Fruit fly (Drosophila melanogaster) whole organism, embryonic: ENCODE measurements around the gene 14-3-3epsilon.

ENCODE experiments used
- ATbp ChIP-seq: fragments of 200-800 bp; sonication (Bioruptor generic); optimal IDR thresholded peaks from 2 replicates; lab custom pipeline; 2017; ENCODE audit warnings: missing biosample characterization, mild to moderate bottlenecking, missing genetic modification characterization, missing genetic modification reagents
- B-H2 ChIP-seq: fragments of 200-800 bp; sonication (Bioruptor generic); optimal IDR thresholded peaks from 2 replicates; lab custom pipeline; 2018; ENCODE audit warnings: missing biosample characterization, mild to moderate bottlenecking, missing genetic modification characterization
- Bgb ChIP-seq: fragments of 200-800 bp; sonication (Bioruptor generic); IDR thresholded peaks from 2 replicates; pipeline ENCODE4 v1.3.6; 2022; ENCODE audit warnings: missing biosample characterization, missing genetic modification characterization; ENCODE audit not compliant: partially characterized antibody
- CG10565 ChIP-seq: fragments of 200-800 bp; sonication (Bioruptor generic); optimal IDR thresholded peaks from 3 replicates; lab custom pipeline; 2016; ENCODE audit warnings: missing biosample characterization, mild to moderate bottlenecking, missing genetic modification characterization
- CG11456 ChIP-seq: fragments of 200-800 bp; sonication (Bioruptor generic); IDR thresholded peaks from 3 replicates; pipeline ENCODE4 v1.3.6; 2022; ENCODE audit warnings: missing biosample characterization, missing genetic modification characterization
- CG11696 ChIP-seq: fragments of 200-800 bp; sonication (Bioruptor generic); IDR thresholded peaks from 2 replicates; pipeline ENCODE4 v1.3.6; 2022; ENCODE audit warnings: missing biosample characterization, missing genetic modification characterization
- CG12219 ChIP-seq: fragments of 200-800 bp; sonication (Bioruptor generic); optimal IDR thresholded peaks from 3 replicates; lab custom pipeline; 2018; ENCODE audit warnings: missing biosample characterization, mild to moderate bottlenecking, missing genetic modification characterization
- CG13296 ChIP-seq: fragments of 200-800 bp; sonication (Bioruptor generic); optimal IDR thresholded peaks from 3 replicates; lab custom pipeline; 2018; ENCODE audit warnings: missing biosample characterization, mild to moderate bottlenecking, missing genetic modification characterization
- CG14667 ChIP-seq: fragments of 200-800 bp; sonication (Bioruptor generic); IDR thresholded peaks from 2 replicates; pipeline ENCODE4 v1.3.6; 2022; ENCODE audit warnings: missing biosample characterization, missing genetic modification characterization
- CG1602 ChIP-seq: fragments of 200-800 bp; sonication (Bioruptor generic); optimal IDR thresholded peaks from 3 replicates; lab custom pipeline; 2016; ENCODE audit warnings: missing biosample characterization, missing genetic modification characterization
- CG17186 ChIP-seq: fragments of 200-800 bp; sonication (Bioruptor generic); optimal IDR thresholded peaks from 3 replicates; lab custom pipeline; 2017; ENCODE audit warnings: missing biosample characterization, missing genetic modification reagents, missing genetic modification characterization
- CG2120 ChIP-seq: fragments of 200-800 bp; sonication (Bioruptor generic); optimal IDR thresholded peaks from 3 replicates; lab custom pipeline; 2016; ENCODE audit warnings: missing biosample characterization, missing genetic modification characterization
- CG3163 ChIP-seq: fragments of 200-800 bp; sonication (Bioruptor generic); optimal IDR thresholded peaks from 3 replicates; lab custom pipeline; 2016; ENCODE audit warnings: missing biosample characterization, missing genetic modification characterization
- CG34224 ChIP-seq: fragments of 200-800 bp; sonication (Bioruptor generic); IDR thresholded peaks from 3 replicates; pipeline ENCODE4 v1.3.6; 2022; ENCODE audit warnings: missing biosample characterization, missing genetic modification characterization; ENCODE audit not compliant: partially characterized antibody
- CG34376 ChIP-seq: fragments of 200-800 bp; sonication (Bioruptor generic); optimal IDR thresholded peaks from 2 replicates; lab custom pipeline; 2018; ENCODE audit warnings: missing biosample characterization, mild to moderate bottlenecking, missing genetic modification characterization
- CG42726 ChIP-seq: fragments of 200-800 bp; sonication (Bioruptor generic); IDR thresholded peaks from 2 replicates; pipeline ENCODE4 v1.3.6; 2022; ENCODE audit warnings: missing biosample characterization, missing genetic modification characterization; ENCODE audit not compliant: partially characterized antibody
- CG7271 ChIP-seq: fragments of 200-800 bp; sonication (Bioruptor generic); optimal IDR thresholded peaks from 2 replicates; lab custom pipeline; 2018; ENCODE audit warnings: missing biosample characterization, mild to moderate bottlenecking, missing genetic modification characterization, moderate library complexity
- CG7556 ChIP-seq: fragments of 200-800 bp; sonication (Bioruptor generic); optimal IDR thresholded peaks from 2 replicates; lab custom pipeline; 2017; ENCODE audit warnings: missing biosample characterization, mild to moderate bottlenecking, missing genetic modification characterization
- CG9437 ChIP-seq: fragments of 200-800 bp; sonication (Bioruptor generic); optimal IDR thresholded peaks from 2 replicates; lab custom pipeline; 2018; ENCODE audit warnings: missing biosample characterization, mild to moderate bottlenecking, missing genetic modification characterization
- D19A ChIP-seq: fragments of 200-800 bp; optimal IDR thresholded peaks from 3 replicates; lab custom pipeline; 2019; ENCODE audit warnings: missing biosample characterization, mild to moderate bottlenecking, missing genetic modification characterization, moderate library complexity
- Deaf1 ChIP-seq: fragments of 200-800 bp; optimal IDR thresholded peaks from 3 replicates; lab custom pipeline; 2019; ENCODE audit warnings: missing biosample characterization, mild to moderate bottlenecking, missing genetic modification characterization, moderate library complexity
- Dek ChIP-seq: fragments of 200-800 bp; sonication (Bioruptor generic); optimal IDR thresholded peaks from 3 replicates; lab custom pipeline; 2019; ENCODE audit warnings: missing biosample characterization, mild to moderate bottlenecking, missing genetic modification characterization, moderate library complexity
- Dip3 ChIP-seq: fragments of 200-800 bp; sonication (Bioruptor generic); optimal IDR thresholded peaks from 3 replicates; lab custom pipeline; 2016; ENCODE audit warnings: missing biosample characterization, missing genetic modification characterization
- Dll ChIP-seq: fragments of 200-800 bp; sonication (Bioruptor generic); IDR thresholded peaks from 4 replicates; pipeline ENCODE4 v1.3.6; 2022; ENCODE audit warnings: missing biosample characterization, missing genetic modification characterization; ENCODE audit not compliant: partially characterized antibody
- GATAe ChIP-seq: fragments of 200-800 bp; sonication (Bioruptor generic); conservative IDR thresholded peaks from 2 replicates; pipeline ENCODE4 v1.3.6; 2022; ENCODE audit warnings: missing biosample characterization, missing genetic modification characterization
- HmgD ChIP-seq: fragments of 200-800 bp; sonication (Bioruptor generic); optimal IDR thresholded peaks from 3 replicates; lab custom pipeline; 2016; ENCODE audit warnings: missing biosample characterization, missing genetic modification characterization
- Hr51 ChIP-seq, 2 experiments: fragments of 200-800 bp; sonication (Bioruptor generic); optimal IDR thresholded peaks; 2 replicates in 1 of 2; 3 replicates in 1 of 2; lab custom pipeline; 2016 to 2018; ENCODE audit warnings: missing biosample characterization in 2 of 2, missing genetic modification characterization in 2 of 2, mild to moderate bottlenecking in 1 of 2, moderate library complexity in 1 of 2
- Med ChIP-seq: fragments of 200-800 bp; sonication (Bioruptor generic); peaks from one replicate; lab custom pipeline; 2016; ENCODE audit warnings: missing biosample characterization, missing genetic modification characterization, mild to moderate bottlenecking, inconsistent platforms, moderate library complexity
- NFAT ChIP-seq: fragments of 200-800 bp; sonication (Bioruptor generic); IDR thresholded peaks from 2 replicates; pipeline ENCODE4 v1.3.6; 2022; ENCODE audit warnings: missing biosample characterization, missing genetic modification characterization
- Nf-YA ChIP-seq: fragments of 200-800 bp; sonication (Bioruptor generic); IDR thresholded peaks from 2 replicates; pipeline ENCODE4 v1.3.6; 2022; ENCODE audit warnings: missing biosample characterization, missing genetic modification characterization
- Nf-YB ChIP-seq: fragments of 200-800 bp; sonication (Bioruptor generic); optimal IDR thresholded peaks from 3 replicates; lab custom pipeline; 2019; ENCODE audit warnings: missing biosample characterization, mild to moderate bottlenecking, missing genetic modification characterization, moderate library complexity
- Oaz ChIP-seq: fragments of 200-800 bp; sonication (Bioruptor generic); IDR thresholded peaks from 2 replicates; pipeline ENCODE4 v1.3.6; 2022; ENCODE audit warnings: missing biosample characterization, missing genetic modification characterization
- Opbp ChIP-seq: fragments of 200-800 bp; sonication (Bioruptor generic); IDR thresholded peaks from 3 replicates; pipeline ENCODE4 v1.3.6; 2022; ENCODE audit warnings: missing biosample characterization, missing genetic modification characterization; ENCODE audit not compliant: partially characterized antibody
- Pdp1 ChIP-seq, 2 experiments: fragments of 200-800 bp; sonication (Bioruptor generic); optimal IDR thresholded peaks; 3 replicates each; lab custom pipeline; 2016; ENCODE audit warnings: missing biosample characterization in 2 of 2, missing genetic modification characterization in 2 of 2, mild to moderate bottlenecking in 1 of 2, moderate library complexity in 1 of 2
- bcd ChIP-seq: fragments of 200-800 bp; sonication (Bioruptor generic); optimal IDR thresholded peaks from 2 replicates; lab custom pipeline; 2017; ENCODE audit warnings: missing biosample characterization, mild to moderate bottlenecking, missing genetic modification characterization
- bigmax ChIP-seq: fragments of 200-800 bp; sonication (Bioruptor generic); optimal IDR thresholded peaks from 2 replicates; lab custom pipeline; 2018; ENCODE audit warnings: missing biosample characterization, mild to moderate bottlenecking, missing genetic modification characterization
- gem ChIP-seq: fragments of 200-800 bp; sonication (Bioruptor generic); optimal IDR thresholded peaks from 2 replicates; lab custom pipeline; 2019; ENCODE audit warnings: missing biosample characterization, mild to moderate bottlenecking, missing genetic modification characterization, moderate library complexity
- gfzf ChIP-seq: fragments of 200-800 bp; sonication (Bioruptor generic); optimal IDR thresholded peaks from 2 replicates; lab custom pipeline; 2016; ENCODE audit warnings: missing biosample characterization, mild to moderate bottlenecking, missing genetic modification characterization, moderate library complexity
- grau ChIP-seq: fragments of 200-800 bp; optimal IDR thresholded peaks from 3 replicates; lab custom pipeline; 2019; ENCODE audit warnings: missing biosample characterization, mild to moderate bottlenecking, missing genetic modification characterization, moderate library complexity
- gt ChIP-seq: fragments of 200-800 bp; sonication (Bioruptor generic); IDR thresholded peaks from 2 replicates; pipeline ENCODE4 v1.3.6; 2022; ENCODE audit warnings: missing biosample characterization, missing genetic modification characterization
- ham ChIP-seq: fragments of 200-800 bp; sonication (Bioruptor generic); IDR thresholded peaks from 2 replicates; pipeline ENCODE4 v1.3.6; 2022; ENCODE audit warnings: missing biosample characterization, missing genetic modification characterization
- kah ChIP-seq: fragments of 200-800 bp; sonication (Bioruptor generic); optimal IDR thresholded peaks from 2 replicates; lab custom pipeline; 2018; ENCODE audit warnings: missing biosample characterization, mild to moderate bottlenecking, missing genetic modification characterization
- ken ChIP-seq: fragments of 200-800 bp; sonication (Bioruptor generic); IDR thresholded peaks from 3 replicates; pipeline ENCODE4 v1.3.6; 2022; ENCODE audit warnings: missing biosample characterization, missing genetic modification characterization
- lmd ChIP-seq: fragments of 200-800 bp; sonication (Bioruptor generic); IDR thresholded peaks from 2 replicates; pipeline ENCODE4 v1.3.6; 2022; ENCODE audit warnings: missing biosample characterization, missing genetic modification characterization
- mirr ChIP-seq: fragments of 200-800 bp; sonication (Bioruptor generic); optimal IDR thresholded peaks from 3 replicates; lab custom pipeline; 2018; ENCODE audit warnings: missing biosample characterization, mild to moderate bottlenecking, missing genetic modification characterization
- slp2 ChIP-seq: fragments of 200-800 bp; sonication (Bioruptor generic); optimal IDR thresholded peaks from 2 replicates; lab custom pipeline; 2016; ENCODE audit warnings: missing biosample characterization, missing genetic modification characterization
- stc ChIP-seq: fragments of 200-800 bp; sonication (Bioruptor generic); IDR thresholded peaks from 2 replicates; pipeline ENCODE4 v1.3.6; 2022; ENCODE audit warnings: missing biosample characterization, missing genetic modification characterization
- tup ChIP-seq: fragments of 200-800 bp; sonication (Bioruptor generic); optimal IDR thresholded peaks from 2 replicates; lab custom pipeline; 2016; ENCODE audit warnings: missing biosample characterization, mild to moderate bottlenecking, missing genetic modification characterization, moderate library complexity
- unc-4 ChIP-seq: fragments of 200-800 bp; sonication (Bioruptor generic); IDR thresholded peaks from 2 replicates; pipeline ENCODE4 v1.3.6; 2022; ENCODE audit warnings: missing biosample characterization, missing genetic modification characterization; ENCODE audit not compliant: partially characterized antibody

The 14-3-3epsilon gene

dm6 chr3R:18196991-18197801 is 45.1 kb upstream of the 14-3-3epsilon start (continued):
- TF ChIP-seq bcd (GFP tag; lab: Kevin White, UChicago) = peak; percentile 66
- TF ChIP-seq Opbp (GFP tag; lab: Robert Waterston, UW) = no peak
- TF ChIP-seq CG11456 (GFP tag; lab: Robert Waterston, UW) = no peak
- TF ChIP-seq Pdp1 (GFP tag; optimal IDR thresholded peaks at IDR 0.05; lab: Kevin White, UChicago) = peak; percentile 28 to 88
- TF ChIP-seq unc-4 (GFP tag; lab: Robert Waterston, UW) = no peak
- TF ChIP-seq lmd (GFP tag; lab: Robert Waterston, UW) = no peak
- no peak for TF ChIP-seq CG14667 (GFP tag; lab: Robert Waterston, UW)
- TF ChIP-seq CG3163 (GFP tag; lab: Kevin White, UChicago) = peak; percentile 30
- peak; percentile 39 for TF ChIP-seq CG13296 (GFP tag; lab: Kevin White, UChicago)
- TF ChIP-seq gem = peak; percentile 79
- TF ChIP-seq Nf-YA (GFP tag; lab: Robert Waterston, UW) = no peak
- no peak for TF ChIP-seq CG17186 (GFP tag; lab: Kevin White, UChicago)
- peak; percentile 25 for TF ChIP-seq kah (GFP tag; lab: Kevin White, UChicago)
- peak; percentile 50 for TF ChIP-seq slp2 (GFP tag; lab: Kevin White, UChicago)
- no peak for TF ChIP-seq NFAT (GFP tag; lab: Robert Waterston, UW)
- TF ChIP-seq CG9437 = peak; percentile 84
- TF ChIP-seq gfzf (GFP tag; lab: Kevin White, UChicago) = no peak
- TF ChIP-seq ken (GFP tag; lab: Robert Waterston, UW) = no peak
- TF ChIP-seq CG1602 = peak; percentile 33
- no peak for TF ChIP-seq stc (GFP tag; lab: Robert Waterston, UW)
- no peak for TF ChIP-seq HmgD (GFP tag; lab: Kevin White, UChicago)
- no peak for TF ChIP-seq Oaz (GFP tag; lab: Robert Waterston, UW)
- TF ChIP-seq Dll (GFP tag; lab: Robert Waterston, UW) = no peak
- TF ChIP-seq grau = peak; percentile 76
- TF ChIP-seq ATbp (GFP tag; lab: Kevin White, UChicago) = peak; percentile 38
- no peak for TF ChIP-seq bigmax (GFP tag; lab: Kevin White, UChicago)
- TF ChIP-seq CG42726 (GFP tag; lab: Robert Waterston, UW) = no peak
- TF ChIP-seq Dip3 (GFP tag; lab: Kevin White, UChicago) = no peak
- TF ChIP-seq CG10565 (GFP tag; lab: Kevin White, UChicago) = no peak
- no peak for TF ChIP-seq CG11696 (GFP tag; lab: Robert Waterston, UW)
- TF ChIP-seq Hr51 (GFP tag; optimal IDR thresholded peaks at IDR 0.05; lab: Kevin White, UChicago) = peak in 1 of 2 experiments; percentile 77
- no peak for TF ChIP-seq gt (GFP tag; lab: Robert Waterston, UW)
- peak; percentile 87 for TF ChIP-seq Med (GFP tag; lab: Kevin White, UChicago)
- no peak for TF ChIP-seq mirr
- peak; percentile 7 for TF ChIP-seq B-H2 (GFP tag; lab: Kevin White, UChicago)
- TF ChIP-seq CG7271 = no peak
- peak; percentile 24 for TF ChIP-seq Dek (tag; lab: Kevin White, UChicago)
- TF ChIP-seq GATAe = no peak
- TF ChIP-seq Nf-YB (GFP tag; lab: Kevin White, UChicago) = peak; percentile 31
- no peak for TF ChIP-seq CG34224
- no peak for TF ChIP-seq CG12219
- no peak for TF ChIP-seq ham (GFP tag; lab: Robert Waterston, UW)
- TF ChIP-seq CG2120 = peak; percentile 61
- peak; percentile 14 for TF ChIP-seq CG34376 (GFP tag; lab: Kevin White, UChicago)
- no peak for TF ChIP-seq Bgb (GFP tag; lab: Robert Waterston, UW)
- TF ChIP-seq Deaf1 (tag; lab: Kevin White, UChicago) = peak; percentile 58
- peak; percentile 52 for TF ChIP-seq D19A (tag; lab: Kevin White, UChicago)
- TF ChIP-seq CG7556 (GFP tag; lab: Kevin White, UChicago) = peak; percentile 84
- TF ChIP-seq tup (GFP tag; lab: Kevin White, UChicago) = no peak
